Worm (Caenorhabditis elegans) whole organism, L3 larva: ENCODE measurements around the gene rhy-1.

Experiments
- R02D3.7 ChIP-seq: fragments of 150-350 bp; optimal IDR thresholded peaks from 2 replicates; lab custom pipeline; 2014; ENCODE audit warnings: missing biosample characterization, missing genetic modification characterization
- ama-1 ChIP-seq: fragments of 150-350 bp; optimal IDR thresholded peaks from 2 replicates; lab custom pipeline; 2018
- ceh-16 ChIP-seq: sonication (generic microtip); optimal IDR thresholded peaks from 2 replicates; lab custom pipeline; 2017; ENCODE audit warnings: missing biosample characterization, missing genetic modification characterization
- ceh-28 ChIP-seq: fragments of 150-350 bp; optimal IDR thresholded peaks from 2 replicates; lab custom pipeline; 2014; ENCODE audit warnings: missing biosample characterization, missing genetic modification reagents, missing genetic modification characterization
- ceh-9 ChIP-seq: sonication (generic microtip); optimal IDR thresholded peaks from 2 replicates; lab custom pipeline; 2018; ENCODE audit warnings: missing biosample characterization, missing genetic modification characterization
- daf-12 ChIP-seq: fragments of 150-350 bp; optimal IDR thresholded peaks from 2 replicates; lab custom pipeline; 2014; ENCODE audit warnings: missing biosample characterization, missing genetic modification reagents, missing genetic modification characterization
- egl-27 ChIP-seq: sonication (generic microtip); optimal IDR thresholded peaks from 4 replicates; lab custom pipeline; 2017; ENCODE audit warnings: missing biosample characterization, missing genetic modification reagents, missing genetic modification characterization
- elt-2 ChIP-seq: sonication (generic microtip); optimal IDR thresholded peaks from 2 replicates; lab custom pipeline; 2016; ENCODE audit warnings: missing genetic modification reagents, mild to moderate bottlenecking, missing genetic modification characterization, missing compliant biosample characterization
- elt-3 ChIP-seq, 3 experiments: fragments of 150-350 bp in 1 of 3; sonication (generic microtip) in 2 of 3; optimal IDR thresholded peaks; 2 replicates in 2 of 3; 4 replicates in 1 of 3; lab custom pipeline; 2014 to 2017; ENCODE audit warnings: missing biosample characterization in 3 of 3, missing genetic modification characterization in 3 of 3
- fos-1 ChIP-seq: fragments of 150-350 bp; optimal IDR thresholded peaks from 2 replicates; lab custom pipeline; 2014; ENCODE audit warnings: missing biosample characterization, missing genetic modification characterization
- hmg-11 ChIP-seq: sonication (generic microtip); optimal IDR thresholded peaks from 2 replicates; lab custom pipeline; 2016; ENCODE audit warnings: missing genetic modification characterization, missing compliant biosample characterization
- jun-1 ChIP-seq: fragments of 150-350 bp; optimal IDR thresholded peaks from 2 replicates; lab custom pipeline; 2014; ENCODE audit warnings: missing biosample characterization, missing genetic modification reagents, missing genetic modification characterization
- lin-15B ChIP-seq: fragments of 150-350 bp; optimal IDR thresholded peaks from 2 replicates; lab custom pipeline; 2014; ENCODE audit warnings: missing biosample characterization, missing genetic modification characterization
- lsy-12 ChIP-seq: sonication (generic microtip); optimal IDR thresholded peaks from 2 replicates; lab custom pipeline; 2016; ENCODE audit warnings: mild to moderate bottlenecking, missing genetic modification characterization, missing compliant biosample characterization
- mdl-1 ChIP-seq: fragments of 150-350 bp; optimal IDR thresholded peaks from 2 replicates; lab custom pipeline; 2014; ENCODE audit warnings: missing biosample characterization, missing genetic modification characterization
- mml-1 ChIP-seq: fragments of 150-350 bp; sonication (generic microtip); optimal IDR thresholded peaks from 3 replicates; lab custom pipeline; 2014; ENCODE audit warnings: missing biosample characterization, missing genetic modification characterization
- nfya-1 ChIP-seq: sonication (generic microtip); optimal IDR thresholded peaks from 2 replicates; lab custom pipeline; 2017; ENCODE audit warnings: missing genetic modification characterization, mild to moderate bottlenecking, missing compliant biosample characterization, antibody characterized with exemption, moderate library complexity; ENCODE audit not compliant: insufficient read depth
- nhr-11 ChIP-seq: fragments of 150-350 bp; optimal IDR thresholded peaks from 2 replicates; lab custom pipeline; 2014; ENCODE audit warnings: missing biosample characterization, missing genetic modification characterization
- nhr-12 ChIP-seq: fragments of 150-350 bp; optimal IDR thresholded peaks from 2 replicates; lab custom pipeline; 2014; ENCODE audit warnings: missing biosample characterization, missing genetic modification characterization
- nhr-23 ChIP-seq: fragments of 150-350 bp; optimal IDR thresholded peaks from 2 replicates; lab custom pipeline; 2014; ENCODE audit warnings: missing biosample characterization, missing genetic modification reagents, missing genetic modification characterization
- nhr-237 ChIP-seq: fragments of 150-350 bp; optimal IDR thresholded peaks from 2 replicates; lab custom pipeline; 2014; ENCODE audit warnings: missing biosample characterization, missing genetic modification characterization
- nhr-25 ChIP-seq: sonication (generic microtip); optimal IDR thresholded peaks from 2 replicates; lab custom pipeline; 2017; ENCODE audit warnings: missing biosample characterization, missing genetic modification characterization
- nhr-43 ChIP-seq: sonication (generic microtip); optimal IDR thresholded peaks from 2 replicates; lab custom pipeline; 2016; ENCODE audit warnings: mild to moderate bottlenecking, missing genetic modification characterization, missing compliant biosample characterization; ENCODE audit not compliant: poor library complexity, severe bottlenecking
- nhr-67 ChIP-seq: fragments of 150-350 bp; optimal IDR thresholded peaks from 2 replicates; lab custom pipeline; 2014; ENCODE audit warnings: missing biosample characterization, missing genetic modification characterization
- nhr-76 ChIP-seq: fragments of 150-350 bp; sonication (generic microtip); optimal IDR thresholded peaks from 5 replicates; lab custom pipeline; 2014; ENCODE audit warnings: missing biosample characterization, missing genetic modification characterization
- pha-4 ChIP-seq: fragments of 150-350 bp; optimal IDR thresholded peaks from 2 replicates; lab custom pipeline; 2014; ENCODE audit warnings: missing biosample characterization, missing genetic modification reagents, missing genetic modification characterization
- pqm-1 ChIP-seq: fragments of 150-350 bp; optimal IDR thresholded peaks from 2 replicates; lab custom pipeline; 2017; ENCODE audit warnings: missing biosample characterization, missing genetic modification characterization, inconsistent platforms
- sea-2 ChIP-seq: fragments of 150-350 bp; sonication (generic microtip); optimal IDR thresholded peaks from 4 replicates; lab custom pipeline; 2014; ENCODE audit warnings: missing biosample characterization, missing genetic modification reagents, missing genetic modification characterization
- skn-1 ChIP-seq: fragments of 150-350 bp; optimal IDR thresholded peaks from 2 replicates; lab custom pipeline; 2014; ENCODE audit warnings: missing biosample characterization, missing genetic modification characterization
- snpc-4 ChIP-seq: fragments of 150-350 bp; optimal IDR thresholded peaks from 2 replicates; lab custom pipeline; 2014; ENCODE audit warnings: missing biosample characterization, missing genetic modification characterization
- tbx-2 ChIP-seq: sonication (generic microtip); optimal IDR thresholded peaks from 2 replicates; lab custom pipeline; 2016; ENCODE audit warnings: mild to moderate bottlenecking, missing genetic modification characterization, missing compliant biosample characterization
- ztf-11 ChIP-seq: fragments of 150-350 bp; optimal IDR thresholded peaks from 2 replicates; lab custom pipeline; 2014; ENCODE audit warnings: missing biosample characterization, missing genetic modification characterization
- ztf-4 ChIP-seq: fragments of 150-350 bp; optimal IDR thresholded peaks from 2 replicates; lab custom pipeline; 2014; ENCODE audit warnings: missing biosample characterization, missing genetic modification characterization

rhy-1 gene

ce11 chrII:9113759-9114158, 47.4 kb upstream of the rhy-1 start:
- TF ChIP-seq fos-1 (tag; lab: Kevin White, UChicago) (no peak), elt-3 (tag; optimal IDR thresholded peaks at IDR 0.05; lab: Kevin White, UChicago) (peak in 1 of 3 experiments; percentile 6), elt-2 (peak; percentile 69), mdl-1 (tag; lab: Kevin White, UChicago) (peak; percentile 25), pha-4 (tag; lab: Kevin White, UChicago) (peak; percentile 50), nhr-43 (tag; lab: Kevin White, UChicago) (peak; percentile 76), lsy-12 (tag; lab: Kevin White, UChicago) (peak; percentile 29), jun-1 (no peak), nhr-67 (tag; lab: Kevin White, UChicago) (no peak), sea-2 (GFP tag; lab: Kevin White, UChicago) (no peak), nhr-12 (no peak), nhr-23 (tag; lab: Kevin White, UChicago) (peak; percentile 67), hmg-11 (peak; percentile 21), nhr-25 (tag; lab: Kevin White, UChicago) (peak; percentile 62), skn-1 (no peak), nfya-1 (tag; lab: Kevin White, UChicago) (peak; percentile 41), lin-15B (no peak), nhr-76 (tag; lab: Kevin White, UChicago) (no peak), mml-1 (tag; lab: Kevin White, UChicago) (no peak), pqm-1 (tag; lab: Kevin White, UChicago) (no peak), ztf-11 (tag; lab: Kevin White, UChicago) (no peak), nhr-237 (tag; lab: Kevin White, UChicago) (no peak), ztf-4 (tag; lab: Kevin White, UChicago) (no peak)
- TF ChIP-seq, all 47 proteins: peak for 10

DNA sequence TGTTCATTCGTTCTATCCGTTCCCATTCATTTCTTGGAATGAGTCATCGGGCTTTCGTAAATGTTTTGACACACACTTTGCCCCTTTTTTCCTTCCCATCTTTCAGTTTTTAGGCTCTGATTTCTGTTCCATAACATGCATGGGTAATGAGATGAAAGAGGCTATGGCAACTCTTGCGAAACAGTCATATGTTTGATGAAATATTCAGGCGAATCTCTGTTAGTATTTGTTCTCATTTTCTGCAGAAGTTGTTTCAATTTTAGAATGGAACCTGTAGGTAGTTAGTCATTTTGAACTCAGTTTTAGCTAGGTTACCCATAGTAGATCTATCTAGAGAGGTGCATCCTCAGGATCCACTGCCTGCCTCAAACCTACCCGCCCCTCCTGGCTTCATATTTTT, 46.2 kb upstream of the rhy-1 start:
- TF ChIP-seq egl-27 (tag; lab: Kevin White, UChicago) (no peak), ztf-4 (tag; lab: Kevin White, UChicago) (no peak), snpc-4 (tag; lab: Kevin White, UChicago) (no peak), daf-12 (tag; lab: Kevin White, UChicago) (no peak)
- TF ChIP-seq, all 47 proteins: peak for 0

- TF ChIP-seq nhr-11: peak; percentile 67
- no peak for TF ChIP-seq sea-2 (GFP tag; lab: Kevin White, UChicago)
- no peak for TF ChIP-seq ztf-4 (tag; lab: Kevin White, UChicago)
- no peak for TF ChIP-seq ceh-16
These were observed 45.5 kb upstream of the rhy-1 start for ce11 chrII:9115644-9116043.

DNA sequence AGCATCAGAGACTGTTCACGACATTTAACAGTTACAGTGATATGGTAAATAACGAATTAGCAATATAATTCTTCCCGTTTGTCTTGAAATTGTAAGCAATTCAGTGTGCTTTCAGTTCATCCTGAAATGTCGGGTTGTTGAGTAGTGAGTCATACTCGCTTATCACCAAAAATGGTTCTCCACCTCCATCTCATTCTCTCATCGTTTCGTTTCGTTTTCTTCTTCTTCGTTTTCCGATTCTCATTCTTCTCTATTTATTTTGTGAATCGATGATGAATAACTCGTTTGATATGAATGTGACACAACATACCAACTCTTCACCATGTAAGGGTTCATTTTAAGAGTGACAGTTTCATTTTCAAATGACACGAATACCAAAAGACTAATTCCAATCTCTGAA, 44.8 kb upstream of the rhy-1 start:
- no peak for TF ChIP-seq ama-1 (lab: Kevin White, UChicago)
- no peak for TF ChIP-seq ceh-9
- TF ChIP-seq pha-4 (tag; lab: Kevin White, UChicago): peak; percentile 20
- no peak for TF ChIP-seq nhr-11
- no peak for TF ChIP-seq mml-1 (tag; lab: Kevin White, UChicago)
- TF ChIP-seq snpc-4 (tag; lab: Kevin White, UChicago): no peak
- no peak for TF ChIP-seq jun-1
- peak; percentile 65 for TF ChIP-seq elt-2
- TF ChIP-seq daf-12 (tag; lab: Kevin White, UChicago): no peak
- peak; percentile 61 for TF ChIP-seq pqm-1 (tag; lab: Kevin White, UChicago)
- peak; percentile 36 for TF ChIP-seq skn-1
- no peak for TF ChIP-seq mdl-1 (tag; lab: Kevin White, UChicago)
- TF ChIP-seq R02D3.7 (tag; lab: Kevin White, UChicago): no peak
- TF ChIP-seq nfya-1 (tag; lab: Kevin White, UChicago): no peak
- TF ChIP-seq, all 47 proteins: peak for 4

DNA sequence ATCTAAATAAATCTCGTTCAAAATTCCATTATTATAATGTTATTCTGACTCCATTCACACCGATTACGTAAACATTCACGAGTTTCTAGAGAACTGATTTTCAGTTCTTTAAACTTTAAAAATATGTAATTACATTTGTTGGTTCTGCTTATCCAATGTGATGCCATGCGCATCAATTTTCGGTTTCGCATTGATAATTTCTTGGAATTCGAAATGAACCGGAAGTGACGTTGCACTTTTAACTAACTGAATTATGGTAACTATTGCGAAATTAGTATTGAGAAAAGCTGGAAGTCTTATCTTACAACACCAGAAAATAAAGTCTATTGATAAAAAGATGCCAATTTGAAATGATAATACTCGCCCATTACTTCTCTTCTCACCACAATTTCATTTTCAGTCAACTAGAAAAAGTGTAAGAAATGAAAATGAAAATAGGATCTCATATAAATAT, 43.4 kb upstream of the rhy-1 start:
- TF ChIP-seq nhr-23 (tag; lab: Kevin White, UChicago): no peak
- TF ChIP-seq elt-2: peak; percentile 78
- no peak for TF ChIP-seq ceh-28 (tag; lab: Kevin White, UChicago)
- TF ChIP-seq nhr-11: peak; percentile 72
- peak; percentile 50 for TF ChIP-seq pqm-1 (tag; lab: Kevin White, UChicago)
- TF ChIP-seq nhr-67 (tag; lab: Kevin White, UChicago): no peak
- peak; percentile 2 for TF ChIP-seq tbx-2
- TF ChIP-seq ztf-11 (tag; lab: Kevin White, UChicago): no peak
- no peak for TF ChIP-seq nhr-12
- peak; percentile 35 for TF ChIP-seq pha-4 (tag; lab: Kevin White, UChicago)
- no peak for TF ChIP-seq lsy-12 (tag; lab: Kevin White, UChicago)
- TF ChIP-seq nfya-1 (tag; lab: Kevin White, UChicago): no peak
- no peak for TF ChIP-seq mdl-1 (tag; lab: Kevin White, UChicago)
- TF ChIP-seq lin-15B: no peak
- TF ChIP-seq fos-1 (tag; lab: Kevin White, UChicago): no peak
- TF ChIP-seq, all 47 proteins: peak for 5
